Worm (Caenorhabditis elegans) whole organism, late embryonic: ENCODE results near the gene D2062.4.

Experiments used
- F13H6.1 ChIP-seq: sonication (generic microtip); optimal IDR thresholded peaks from 2 replicates; lab custom pipeline; 2016; ENCODE audit warnings: missing genetic modification characterization, missing compliant biosample characterization
- ceh-45 ChIP-seq: fragments of 200-800 bp; sonication (Bioruptor generic); IDR thresholded peaks from 2 replicates; pipeline ENCODE4 v1.3.6; 2022; ENCODE audit warnings: missing genetic modification reagents, missing genetic modification characterization, missing compliant biosample characterization
- ceh-6 ChIP-seq: fragments of 200-800 bp; sonication (Bioruptor generic); optimal IDR thresholded peaks from 2 replicates; lab custom pipeline; 2018; ENCODE audit warnings: mild to moderate bottlenecking, missing genetic modification characterization, missing compliant biosample characterization
- madf-2 ChIP-seq: sonication (generic microtip); optimal IDR thresholded peaks from 2 replicates; lab custom pipeline; 2017; ENCODE audit warnings: missing genetic modification characterization, missing compliant biosample characterization
- rnt-1 ChIP-seq: sonication (generic microtip); optimal IDR thresholded peaks from 2 replicates; lab custom pipeline; 2016; ENCODE audit warnings: missing genetic modification characterization, missing compliant biosample characterization
- syd-9 ChIP-seq: sonication (generic microtip); optimal IDR thresholded peaks from 2 replicates; lab custom pipeline; 2016; ENCODE audit warnings: mild to moderate bottlenecking, missing genetic modification characterization, moderate library complexity, missing compliant biosample characterization

DNA sequence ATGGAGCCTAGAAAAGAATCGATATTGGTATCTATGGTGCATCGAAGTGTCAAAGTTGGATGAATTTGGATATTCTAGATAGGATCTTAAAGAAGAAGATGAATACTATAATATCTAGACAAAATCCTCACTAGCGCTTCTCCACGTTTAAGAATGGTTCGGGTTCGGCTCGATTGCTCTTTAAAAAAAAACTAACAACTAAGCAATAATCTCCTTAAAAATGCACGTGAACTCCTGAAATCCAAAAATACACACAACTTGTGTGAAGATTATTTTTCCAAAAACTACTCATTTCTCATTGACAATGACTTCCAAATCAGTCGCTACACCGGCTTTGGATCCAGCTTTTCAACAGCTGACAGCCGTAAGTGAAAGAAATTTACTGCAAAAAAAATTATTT is 8.0 kb downstream of the D2062.4 start, which contains the start of gene D2062.1:
- TF ChIP-seq F13H6.1 (tag; lab: Kevin White, UChicago) (no peak), syd-9 (tag; lab: Kevin White, UChicago) (no peak), rnt-1 (tag; lab: Kevin White, UChicago) (no peak), madf-2 (tag; lab: Kevin White, UChicago) (no peak), ceh-6 (GFP tag; lab: Kevin White, UChicago) (no peak), ceh-45 (GFP tag; lab: Robert Waterston, UW) (no peak)
